Fruit fly (Drosophila melanogaster): ENCODE results near the gene bdl.

bdl gene

dm6 chr2L:4335979-4336378 is 11.6 kb downstream of the bdl start (continued):
- TF ChIP-seq dati (GFP tag; IDR thresholded peaks at IDR 0.05) (no peak), Kr (GFP tag; optimal IDR thresholded peaks at IDR 0.05) (no peak), ab (GFP tag; optimal IDR thresholded peaks at IDR 0.05) (no peak), ftz-f1 (GFP tag; optimal IDR thresholded peaks at IDR 0.05) (peak; percentile 21), lov (optimal IDR thresholded peaks at IDR 0.05) (no peak), lov (GFP tag; IDR thresholded peaks at IDR 0.05) (no peak), ham (GFP tag; IDR thresholded peaks at IDR 0.05) (no peak), da (GFP tag; optimal IDR thresholded peaks at IDR 0.05) (no peak), dmrt99B (tag; optimal IDR thresholded peaks at IDR 0.05) (no peak), bab2 (GFP tag; optimal IDR thresholded peaks at IDR 0.05) (no peak), lbe (GFP tag; optimal IDR thresholded peaks at IDR 0.05) (no peak), CG2116 (GFP tag; optimal IDR thresholded peaks at IDR 0.05) (no peak), Mad (GFP tag; optimal IDR thresholded peaks at IDR 0.05) (no peak), Vsx1 (GFP tag; optimal IDR thresholded peaks at IDR 0.05) (no peak), slp2 (GFP tag; optimal IDR thresholded peaks at IDR 0.05) (no peak), sqz (GFP tag; optimal IDR thresholded peaks at IDR 0.05) (no peak), so (GFP tag; IDR thresholded peaks at IDR 0.05) (no peak), p53 (GFP tag; optimal IDR thresholded peaks at IDR 0.05) (no peak), Scr (GFP tag; IDR thresholded peaks at IDR 0.05; ENCODE audit: partially characterized antibody) (no peak), eve (GFP tag; optimal IDR thresholded peaks at IDR 0.05) (no peak), D19A (tag; optimal IDR thresholded peaks at IDR 0.05) (peak; percentile 44), chinmo (GFP tag; IDR thresholded peaks at IDR 0.05; ENCODE audit: partially characterized antibody) (peak; percentile 91), fd96Cb (tag; optimal IDR thresholded peaks at IDR 0.05) (no peak), CG31365 (tag; optimal IDR thresholded peaks at IDR 0.05) (no peak), klu (GFP tag; IDR thresholded peaks at IDR 0.05) (no peak), Lpt (GFP tag; optimal IDR thresholded peaks at IDR 0.05) (no peak), tup (GFP tag; optimal IDR thresholded peaks at IDR 0.05) (no peak), hbn (GFP tag; IDR thresholded peaks at IDR 0.05; ENCODE audit: partially characterized antibody) (no peak), Dip2 (GFP tag; IDR thresholded peaks at IDR 0.05) (no peak), z (GFP tag; IDR thresholded peaks at IDR 0.05) (no peak), H2.0 (GFP tag; IDR thresholded peaks at IDR 0.05) (no peak), B-H2 (GFP tag; optimal IDR thresholded peaks at IDR 0.05) (no peak), YL-1 (GFP tag; optimal IDR thresholded peaks at IDR 0.05) (no peak), Nf-YA (GFP tag; IDR thresholded peaks at IDR 0.05) (no peak), CG16813 (GFP tag; IDR thresholded peaks at IDR 0.05; ENCODE audit: partially characterized antibody) (no peak), Elba2 (GFP tag; optimal IDR thresholded peaks at IDR 0.05) (no peak), shn (GFP tag; optimal IDR thresholded peaks at IDR 0.05) (no peak), Pdp1 (GFP tag; optimal IDR thresholded peaks at IDR 0.05) (peak in 1 of 2 experiments; percentile 78), CG8388 (GFP tag; optimal IDR thresholded peaks at IDR 0.05) (no peak), vvl (GFP tag; IDR thresholded peaks at IDR 0.05) (peak; percentile 44; the same call in 1 of the 2 replicates), kay (GFP tag; optimal IDR thresholded peaks at IDR 0.05) (no peak), peb (GFP tag; IDR thresholded peaks at IDR 0.05) (no peak), CG12769 (tag; optimal IDR thresholded peaks at IDR 0.05) (peak; percentile 21), slbo (GFP tag; IDR thresholded peaks at IDR 0.05) (no peak), CG10147 (GFP tag; optimal IDR thresholded peaks at IDR 0.05) (no peak), oc (tag; optimal IDR thresholded peaks at IDR 0.05) (no peak), CG15479 (GFP tag; optimal IDR thresholded peaks at IDR 0.05) (peak; percentile 35), CG18011 (GFP tag; optimal IDR thresholded peaks at IDR 0.05) (no peak), scrt (GFP tag; optimal IDR thresholded peaks at IDR 0.05) (no peak), CG4617 (GFP tag; optimal IDR thresholded peaks at IDR 0.05; ENCODE audit: borderline replicate concordance) (no peak), sr (GFP tag; IDR thresholded peaks at IDR 0.05) (no peak), mirr (GFP tag; optimal IDR thresholded peaks at IDR 0.05) (peak; percentile 58)

Measured in whole organism, embryonic.